Fruit fly (Drosophila melanogaster) whole organism, embryonic: Measurements from ENCODE around the gene Datp.

ENCODE experiments used
- B-H1 ChIP-seq: fragments of 200-800 bp; sonication (Bioruptor generic); IDR thresholded peaks from 3 replicates; pipeline ENCODE4 v1.3.6; 2022; ENCODE audit warnings: missing biosample characterization, missing genetic modification characterization
- Bteb2 ChIP-seq: fragments of 200-800 bp; sonication (Bioruptor generic); optimal IDR thresholded peaks from 2 replicates; lab custom pipeline; 2016; ENCODE audit warnings: missing biosample characterization, missing genetic modification characterization
- C15 ChIP-seq: fragments of 200-800 bp; sonication (Bioruptor generic); IDR thresholded peaks from 3 replicates; pipeline ENCODE4 v1.3.6; 2022; ENCODE audit warnings: missing biosample characterization, missing genetic modification characterization
- CG10147 ChIP-seq: fragments of 200-800 bp; sonication (Bioruptor generic); optimal IDR thresholded peaks from 2 replicates; lab custom pipeline; 2019; ENCODE audit warnings: missing biosample characterization, mild to moderate bottlenecking, missing genetic modification characterization, moderate library complexity
- CG10267 ChIP-seq: fragments of 200-800 bp; sonication (Bioruptor generic); optimal IDR thresholded peaks from 2 replicates; lab custom pipeline; 2018; ENCODE audit warnings: missing biosample characterization, mild to moderate bottlenecking, missing genetic modification characterization, moderate library complexity
- CG10321 ChIP-seq: fragments of 200-800 bp; sonication (Bioruptor generic); IDR thresholded peaks from 2 replicates; pipeline ENCODE4 v1.3.6; 2022; ENCODE audit warnings: missing biosample characterization, missing genetic modification characterization
- CG10543 ChIP-seq: fragments of 200-800 bp; sonication (Bioruptor generic); optimal IDR thresholded peaks from 3 replicates; lab custom pipeline; 2017; ENCODE audit warnings: missing biosample characterization, mild to moderate bottlenecking, missing genetic modification characterization, moderate library complexity
- CG12155 ChIP-seq: fragments of 200-800 bp; sonication (Bioruptor generic); optimal IDR thresholded peaks from 3 replicates; lab custom pipeline; 2016; ENCODE audit warnings: missing biosample characterization, missing genetic modification characterization
- CG1233 ChIP-seq: fragments of 200-800 bp; sonication (Bioruptor generic); optimal IDR thresholded peaks from 4 replicates; lab custom pipeline; 2018; ENCODE audit warnings: missing biosample characterization, mild to moderate bottlenecking, missing genetic modification characterization
- CG13296 ChIP-seq: fragments of 200-800 bp; sonication (Bioruptor generic); optimal IDR thresholded peaks from 3 replicates; lab custom pipeline; 2018; ENCODE audit warnings: missing biosample characterization, mild to moderate bottlenecking, missing genetic modification characterization
- CG15011 ChIP-seq: fragments of 200-800 bp; sonication (Bioruptor generic); optimal IDR thresholded peaks from 3 replicates; lab custom pipeline; 2018; ENCODE audit warnings: missing biosample characterization, mild to moderate bottlenecking, missing genetic modification characterization
- CG17328 ChIP-seq: fragments of 200-800 bp; sonication (Bioruptor generic); IDR thresholded peaks from 2 replicates; pipeline ENCODE4 v1.3.6; 2022; ENCODE audit warnings: missing biosample characterization, missing genetic modification characterization
- CG17385 ChIP-seq: fragments of 200-800 bp; sonication (Bioruptor generic); optimal IDR thresholded peaks from 3 replicates; lab custom pipeline; 2018; ENCODE audit warnings: missing biosample characterization, mild to moderate bottlenecking, missing genetic modification characterization
- CG18476 ChIP-seq: fragments of 200-800 bp; sonication (Bioruptor generic); optimal IDR thresholded peaks from 2 replicates; lab custom pipeline; 2016; ENCODE audit warnings: missing biosample characterization, mild to moderate bottlenecking, missing genetic modification characterization
- CG2120 ChIP-seq: fragments of 200-800 bp; sonication (Bioruptor generic); optimal IDR thresholded peaks from 3 replicates; lab custom pipeline; 2016; ENCODE audit warnings: missing biosample characterization, missing genetic modification characterization
- CG2712 ChIP-seq: fragments of 200-800 bp; optimal IDR thresholded peaks from 3 replicates; lab custom pipeline; 2019; ENCODE audit warnings: missing biosample characterization, mild to moderate bottlenecking, missing genetic modification characterization, moderate library complexity
- CG3838 ChIP-seq: fragments of 200-800 bp; sonication (Bioruptor generic); optimal IDR thresholded peaks from 3 replicates; lab custom pipeline; 2016; ENCODE audit warnings: missing biosample characterization, missing genetic modification characterization
- CG43689 ChIP-seq: fragments of 200-800 bp; sonication (Bioruptor generic); IDR thresholded peaks from 2 replicates; pipeline ENCODE4 v1.3.6; 2022; ENCODE audit warnings: missing biosample characterization, missing genetic modification characterization
- CG4707 ChIP-seq: fragments of 200-800 bp; sonication (Bioruptor generic); optimal IDR thresholded peaks from 2 replicates; lab custom pipeline; 2018; ENCODE audit warnings: missing biosample characterization, mild to moderate bottlenecking, missing genetic modification characterization, moderate library complexity
- CG4730 ChIP-seq: fragments of 200-800 bp; sonication (Bioruptor generic); IDR thresholded peaks from 2 replicates; pipeline ENCODE4 v1.3.6; 2022; ENCODE audit warnings: missing biosample characterization, missing genetic modification characterization
- CG6254 ChIP-seq: fragments of 200-800 bp; sonication (Bioruptor generic); optimal IDR thresholded peaks from 3 replicates; lab custom pipeline; 2017; ENCODE audit warnings: mild to moderate bottlenecking, missing biosample characterization, missing genetic modification reagents, missing genetic modification characterization
- CG7271 ChIP-seq: fragments of 200-800 bp; sonication (Bioruptor generic); optimal IDR thresholded peaks from 2 replicates; lab custom pipeline; 2018; ENCODE audit warnings: missing biosample characterization, mild to moderate bottlenecking, missing genetic modification characterization, moderate library complexity
- CG8924 ChIP-seq: fragments of 200-800 bp; optimal IDR thresholded peaks from 3 replicates; lab custom pipeline; 2019; ENCODE audit warnings: missing biosample characterization, mild to moderate bottlenecking, missing genetic modification characterization, moderate library complexity
- CG9437 ChIP-seq: fragments of 200-800 bp; sonication (Bioruptor generic); optimal IDR thresholded peaks from 2 replicates; lab custom pipeline; 2018; ENCODE audit warnings: missing biosample characterization, mild to moderate bottlenecking, missing genetic modification characterization
- CG9609 ChIP-seq: fragments of 200-800 bp; sonication (Bioruptor generic); optimal IDR thresholded peaks from 3 replicates; lab custom pipeline; 2016; ENCODE audit warnings: missing biosample characterization, missing genetic modification characterization
- CG9876 ChIP-seq: fragments of 200-800 bp; sonication (Bioruptor generic); optimal IDR thresholded peaks from 2 replicates; lab custom pipeline; 2016; ENCODE audit warnings: missing biosample characterization, missing genetic modification characterization
- CoRest ChIP-seq: fragments of 200-800 bp; sonication (Bioruptor generic); optimal IDR thresholded peaks from 3 replicates; lab custom pipeline; 2018; ENCODE audit warnings: missing biosample characterization, mild to moderate bottlenecking, missing genetic modification characterization, moderate library complexity
- Dek ChIP-seq: fragments of 200-800 bp; sonication (Bioruptor generic); optimal IDR thresholded peaks from 3 replicates; lab custom pipeline; 2019; ENCODE audit warnings: missing biosample characterization, mild to moderate bottlenecking, missing genetic modification characterization, moderate library complexity
- Dfd ChIP-seq, 2 experiments: fragments of >200 bp; optimal IDR thresholded peaks; 2 replicates each; lab custom pipeline; 2017; ENCODE audit warnings: missing biosample characterization in 2 of 2, missing genetic modification characterization in 2 of 2
- Ets65A ChIP-seq: fragments of 200-800 bp; sonication (Bioruptor generic); peaks from one replicate; lab custom pipeline; 2016; ENCODE audit warnings: missing biosample characterization, missing genetic modification characterization
- NK7.1 ChIP-seq: fragments of 200-800 bp; sonication (Bioruptor generic); optimal IDR thresholded peaks from 3 replicates; lab custom pipeline; 2016; ENCODE audit warnings: missing biosample characterization, missing genetic modification characterization
- Sox100B ChIP-seq: fragments of 200-800 bp; sonication (Bioruptor generic); optimal IDR thresholded peaks from 3 replicates; lab custom pipeline; 2018; ENCODE audit warnings: missing biosample characterization, mild to moderate bottlenecking, missing genetic modification characterization
- TFAM ChIP-seq: fragments of 200-800 bp; sonication (Bioruptor generic); optimal IDR thresholded peaks from 2 replicates; lab custom pipeline; 2017; ENCODE audit warnings: missing biosample characterization, missing genetic modification characterization, inconsistent platforms
- br ChIP-seq: fragments of >200 bp; optimal IDR thresholded peaks from 2 replicates; lab custom pipeline; 2017
- chif ChIP-seq, 2 experiments: fragments of 200-800 bp; sonication (Bioruptor generic); optimal IDR thresholded peaks; 3 replicates each; lab custom pipeline; 2016; ENCODE audit warnings: missing biosample characterization in 2 of 2, missing genetic modification characterization in 2 of 2
- chn ChIP-seq: fragments of 200-800 bp; sonication (Bioruptor generic); optimal IDR thresholded peaks from 2 replicates; lab custom pipeline; 2016; ENCODE audit warnings: missing biosample characterization, missing genetic modification characterization
- danr ChIP-seq: fragments of 200-800 bp; sonication (Bioruptor generic); IDR thresholded peaks from 2 replicates; pipeline ENCODE4 v1.3.6; 2022; ENCODE audit warnings: missing biosample characterization, missing genetic modification characterization
- eve ChIP-seq, 2 experiments: fragments of >200 bp; optimal IDR thresholded peaks; 2 replicates each; lab custom pipeline; 2017; ENCODE audit warnings: missing biosample characterization in 2 of 2, missing genetic modification characterization in 2 of 2
- gce ChIP-seq: fragments of 200-800 bp; sonication (Bioruptor generic); IDR thresholded peaks from 3 replicates; pipeline ENCODE4 v1.3.6; 2022; ENCODE audit warnings: missing biosample characterization, missing genetic modification characterization
- gcm ChIP-seq: fragments of 200-800 bp; sonication (Bioruptor generic); optimal IDR thresholded peaks from 2 replicates; lab custom pipeline; 2019; ENCODE audit warnings: missing biosample characterization, mild to moderate bottlenecking, missing genetic modification characterization, moderate library complexity
- gfzf ChIP-seq: fragments of 200-800 bp; sonication (Bioruptor generic); optimal IDR thresholded peaks from 2 replicates; lab custom pipeline; 2016; ENCODE audit warnings: missing biosample characterization, mild to moderate bottlenecking, missing genetic modification characterization, moderate library complexity
- grau ChIP-seq: fragments of 200-800 bp; optimal IDR thresholded peaks from 3 replicates; lab custom pipeline; 2019; ENCODE audit warnings: missing biosample characterization, mild to moderate bottlenecking, missing genetic modification characterization, moderate library complexity
- gsb ChIP-seq: fragments of 200-800 bp; sonication (Bioruptor generic); IDR thresholded peaks from 2 replicates; pipeline ENCODE4 v1.3.6; 2022; ENCODE audit warnings: missing biosample characterization, missing genetic modification characterization
- jumu ChIP-seq: fragments of 200-800 bp; sonication (Bioruptor generic); optimal IDR thresholded peaks from 3 replicates; lab custom pipeline; 2016; ENCODE audit warnings: missing biosample characterization, missing genetic modification characterization
- kni ChIP-seq: fragments of 200-800 bp; sonication (Bioruptor generic); optimal IDR thresholded peaks from 3 replicates; lab custom pipeline; 2017; ENCODE audit warnings: mild to moderate bottlenecking, missing biosample characterization, missing genetic modification reagents, missing genetic modification characterization
- knrl ChIP-seq: fragments of 200-800 bp; sonication (Bioruptor generic); IDR thresholded peaks from 3 replicates; pipeline ENCODE4 v1.3.6; 2022; ENCODE audit warnings: missing biosample characterization, missing genetic modification characterization; ENCODE audit not compliant: partially characterized antibody
- mam ChIP-seq: fragments of 200-800 bp; sonication (Bioruptor generic); optimal IDR thresholded peaks from 3 replicates; lab custom pipeline; 2016; ENCODE audit warnings: missing biosample characterization, missing genetic modification characterization
- sisA ChIP-seq: fragments of 200-800 bp; sonication (Bioruptor generic); IDR thresholded peaks from 2 replicates; pipeline ENCODE4 v1.3.6; 2022; ENCODE audit warnings: missing biosample characterization, missing genetic modification characterization
- ttk ChIP-seq: fragments of 200-800 bp; sonication (Bioruptor generic); IDR thresholded peaks from 2 replicates; pipeline ENCODE4 v2.1.2; 2022; ENCODE audit warnings: missing biosample characterization, missing genetic modification characterization
- twi ChIP-seq: fragments of 200-800 bp; optimal IDR thresholded peaks from 2 replicates; lab custom pipeline; 2019; ENCODE audit warnings: missing biosample characterization, mild to moderate bottlenecking, missing genetic modification characterization, moderate library complexity
- tx ChIP-seq: fragments of 200-800 bp; sonication (Bioruptor generic); optimal IDR thresholded peaks from 2 replicates; lab custom pipeline; 2016; ENCODE audit warnings: missing biosample characterization, missing genetic modification characterization
- usp ChIP-seq: fragments of >200 bp; optimal IDR thresholded peaks from 2 replicates; lab custom pipeline; 2017; ENCODE audit warnings: missing biosample characterization, missing genetic modification characterization
- zen2 ChIP-seq: fragments of 200-800 bp; sonication (Bioruptor generic); IDR thresholded peaks from 3 replicates; pipeline ENCODE4 v1.3.6; 2022; ENCODE audit warnings: missing biosample characterization, missing genetic modification characterization; ENCODE audit not compliant: partially characterized antibody

Datp gene

dm6 chr2L:9894871-9895364 is 43.7 kb downstream of the Datp start, which contains the start of gene Bka (continued):
- TF ChIP-seq CG15011 (GFP tag; lab: Kevin White, UChicago) (peak; percentile 65), knrl (peak; percentile 99), CG2120 (no peak), CG10321 (GFP tag; lab: Robert Waterston, UW) (no peak), CoRest (tag; lab: Kevin White, UChicago) (peak; percentile 61), zen2 (GFP tag; lab: Robert Waterston, UW) (peak; percentile 92), jumu (GFP tag; lab: Kevin White, UChicago) (no peak), CG13296 (GFP tag; lab: Kevin White, UChicago) (peak; percentile 73), Dek (tag; lab: Kevin White, UChicago) (peak; percentile 39), CG12155 (GFP tag; lab: Kevin White, UChicago) (peak; percentile 49), tx (GFP tag; lab: Kevin White, UChicago) (no peak), br (no peak), CG4707 (GFP tag; lab: Kevin White, UChicago) (peak; percentile 37), CG6254 (GFP tag; lab: Kevin White, UChicago) (peak; percentile 63), gfzf (GFP tag; lab: Kevin White, UChicago) (peak; percentile 18), CG17385 (GFP tag; lab: Kevin White, UChicago) (peak; percentile 79), C15 (GFP tag; lab: Robert Waterston, UW) (no peak), CG2712 (tag; lab: Kevin White, UChicago) (peak; percentile 71), CG9876 (GFP tag; lab: Kevin White, UChicago) (no peak), sisA (GFP tag; lab: Robert Waterston, UW) (no peak), twi (peak; percentile 71), CG10267 (tag; lab: Kevin White, UChicago) (peak; percentile 82), mam (GFP tag; lab: Kevin White, UChicago) (no peak), grau (tag; lab: Kevin White, UChicago) (peak; percentile 73), kni (peak; percentile 51), CG9609 (no peak), Sox100B (GFP tag; lab: Kevin White, UChicago) (peak; percentile 69), gcm (GFP tag; lab: Kevin White, UChicago) (peak; percentile 69), CG7271 (peak; percentile 34), danr (GFP tag; lab: Robert Waterston, UW) (no peak), NK7.1 (no peak), CG18476 (GFP tag; lab: Kevin White, UChicago) (peak; percentile 20), CG10147 (GFP tag; lab: Kevin White, UChicago) (peak; percentile 75), gce (GFP tag; lab: Robert Waterston, UW) (no peak)

DNA sequence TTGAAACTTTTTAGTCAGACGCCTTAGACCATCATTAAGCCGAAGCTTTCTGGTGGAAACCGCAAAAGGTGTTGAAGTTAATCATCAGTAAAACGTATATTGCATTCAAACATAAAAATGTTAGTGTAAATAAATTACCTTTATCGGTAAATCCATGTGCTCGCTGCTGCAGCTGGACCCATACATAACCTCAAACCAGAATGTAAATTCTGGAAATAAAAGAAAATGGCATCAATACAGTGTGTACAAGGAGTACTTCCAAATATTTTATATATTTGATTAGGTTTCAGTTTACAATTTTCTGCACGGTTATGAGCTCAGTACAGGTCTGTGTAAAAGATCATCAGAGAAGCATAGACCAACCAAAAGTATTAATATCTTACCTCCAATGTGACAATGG is 44.4 kb downstream of the Datp start:
- no peak for TF ChIP-seq CG1233 (GFP tag; lab: Kevin White, UChicago)
- TF ChIP-seq eve (GFP tag; optimal IDR thresholded peaks at IDR 0.05; lab: Kevin White, UChicago), result no peak
- TF ChIP-seq CG10543 (GFP tag; lab: Kevin White, UChicago), result no peak
- no peak for TF ChIP-seq Bteb2 (GFP tag; lab: Kevin White, UChicago)
- no peak for TF ChIP-seq CG17328 (GFP tag; lab: Robert Waterston, UW)
- no peak for TF ChIP-seq NK7.1
- no peak for TF ChIP-seq ttk (GFP tag; lab: Robert Waterston, UW)
- TF ChIP-seq chif (GFP tag; optimal IDR thresholded peaks at IDR 0.05; lab: Kevin White, UChicago), result no peak
- no peak for TF ChIP-seq Dfd (GFP tag; optimal IDR thresholded peaks at IDR 0.05; lab: Kevin White, UChicago)
- TF ChIP-seq CG4730, result no peak
- TF ChIP-seq chn (GFP tag; lab: Kevin White, UChicago), result no peak
- TF ChIP-seq CG8924 (tag; lab: Kevin White, UChicago), result no peak
- TF ChIP-seq CG3838 (GFP tag; lab: Kevin White, UChicago), result no peak
- TF ChIP-seq B-H1 (GFP tag; lab: Robert Waterston, UW), result no peak
- TF ChIP-seq usp (GFP tag; lab: Kevin White, UChicago), result no peak
- TF ChIP-seq Ets65A, result peak; percentile 70
- TF ChIP-seq CG9437 (GFP tag; lab: Kevin White, UChicago), result no peak
- no peak for TF ChIP-seq gsb (GFP tag; lab: Robert Waterston, UW)
- TF ChIP-seq TFAM, result no peak
- TF ChIP-seq CG43689, result no peak
